Worm (Caenorhabditis elegans) whole organism, L1 larva: Measurements from ENCODE around the gene F59D12.3.

Source experiments
- ceh-82 ChIP-seq, 3 experiments: fragments of 150-350 bp in 1 of 3; sonication (generic microtip) in 2 of 3; optimal IDR thresholded peaks; 2 replicates each; lab custom pipeline; 2014 to 2017; ENCODE audit warnings: missing biosample characterization in 3 of 3, missing genetic modification characterization in 3 of 3
- elt-2 ChIP-seq: sonication (generic microtip); optimal IDR thresholded peaks from 2 replicates; lab custom pipeline; 2016; ENCODE audit warnings: missing genetic modification characterization, mild to moderate bottlenecking, inconsistent platforms, missing compliant biosample characterization, missing genetic modification reagents
- fkh-8 ChIP-seq: sonication (generic microtip); optimal IDR thresholded peaks from 2 replicates; lab custom pipeline; 2016; ENCODE audit warnings: mild to moderate bottlenecking, missing genetic modification characterization, missing compliant biosample characterization
- irx-1 ChIP-seq: sonication (generic microtip); optimal IDR thresholded peaks from 2 replicates; lab custom pipeline; 2016; ENCODE audit warnings: missing genetic modification characterization, missing compliant biosample characterization
- lin-13 ChIP-seq: fragments of 150-350 bp; optimal IDR thresholded peaks from 2 replicates; lab custom pipeline; 2014; ENCODE audit warnings: missing biosample characterization, missing genetic modification reagents, missing genetic modification characterization
- lin-39 ChIP-seq: fragments of 150-350 bp; optimal IDR thresholded peaks from 2 replicates; lab custom pipeline; 2014; ENCODE audit warnings: missing biosample characterization, missing genetic modification reagents, missing genetic modification characterization
- mef-2 ChIP-seq: fragments of 150-350 bp; optimal IDR thresholded peaks from 2 replicates; lab custom pipeline; 2014; ENCODE audit warnings: missing biosample characterization, missing genetic modification characterization
- nhr-237 ChIP-seq: fragments of 150-350 bp; optimal IDR thresholded peaks from 2 replicates; lab custom pipeline; 2014; ENCODE audit warnings: missing biosample characterization, missing genetic modification characterization
- nhr-77 ChIP-seq: fragments of 150-350 bp; optimal IDR thresholded peaks from 2 replicates; lab custom pipeline; 2014; ENCODE audit warnings: missing biosample characterization, missing genetic modification characterization
- nhr-90 ChIP-seq: sonication (generic microtip); optimal IDR thresholded peaks from 2 replicates; lab custom pipeline; 2016; ENCODE audit warnings: mild to moderate bottlenecking, missing genetic modification characterization, missing compliant biosample characterization; ENCODE audit not compliant: poor library complexity
- ztf-11 ChIP-seq, 2 experiments: sonication (generic microtip); optimal IDR thresholded peaks; 2 replicates each; lab custom pipeline; 2016 to 2017; ENCODE audit warnings: missing genetic modification characterization in 2 of 2, missing biosample characterization in 1 of 2, missing compliant biosample characterization in 1 of 2

- TF ChIP-seq lin-13 (GFP tag; lab: Kevin White, UChicago) = peak; percentile 19
- no peak for TF ChIP-seq nhr-90 (tag; lab: Kevin White, UChicago)
- TF ChIP-seq ztf-11 (tag; optimal IDR thresholded peaks at IDR 0.05; lab: Kevin White, UChicago) = no peak
- no peak for TF ChIP-seq elt-2 (tag; lab: Kevin White, UChicago)
- TF ChIP-seq ceh-82 (tag; optimal IDR thresholded peaks at IDR 0.05; lab: Kevin White, UChicago) = no peak
- no peak for TF ChIP-seq irx-1 (tag; lab: Kevin White, UChicago)
- peak; percentile 83 for TF ChIP-seq fkh-8 (tag; lab: Kevin White, UChicago)
- TF ChIP-seq lin-39 (tag; lab: Kevin White, UChicago) = no peak
- no peak for TF ChIP-seq mef-2 (tag; lab: Kevin White, UChicago)
- TF ChIP-seq nhr-77 = no peak
- no peak for TF ChIP-seq nhr-237
Measured at ce11 chrX:15608593-15608992, 42.2 kb downstream of the F59D12.3 start.
